Fruit fly (Drosophila melanogaster): ENCODE measurements around the gene Cip4.

Cip4 gene

DNA sequence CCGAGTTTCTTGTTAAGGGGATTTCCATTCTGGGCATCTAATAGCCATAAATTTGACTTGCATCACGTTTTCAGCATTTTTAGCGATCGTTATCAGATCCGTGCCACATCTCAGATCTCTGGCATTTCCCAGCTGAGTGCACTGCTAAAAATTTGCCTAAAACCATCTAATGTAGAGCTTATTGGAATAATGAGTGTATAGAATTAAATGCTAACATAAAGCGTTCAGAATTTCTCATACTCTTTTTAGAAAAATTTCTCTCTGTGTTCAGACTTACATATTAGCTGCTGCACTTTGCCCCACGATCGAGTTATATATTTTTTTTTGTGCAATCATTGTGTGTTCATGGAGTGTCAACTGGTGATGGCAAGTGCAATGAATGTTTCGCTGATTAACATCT is 43.8 kb upstream of the Cip4 start (continued):
- TF ChIP-seq ss (GFP tag; optimal IDR thresholded peaks at IDR 0.05) (no peak), CG6792 (GFP tag; optimal IDR thresholded peaks at IDR 0.05) (peak; percentile 17), CG31627 (GFP tag; optimal IDR thresholded peaks at IDR 0.05) (peak; percentile 24), CG16779 (tag; optimal IDR thresholded peaks at IDR 0.05) (no peak), Hr4 (GFP tag; optimal IDR thresholded peaks at IDR 0.05) (peak; percentile 76), CG6163 (GFP tag; IDR thresholded peaks at IDR 0.05) (peak; percentile 77), CG6808 (GFP tag; optimal IDR thresholded peaks at IDR 0.05) (no peak), spab (GFP tag; optimal IDR thresholded peaks at IDR 0.05) (no peak), acj6 (GFP tag; optimal IDR thresholded peaks at IDR 0.05) (peak; percentile 54), Eip93F (GFP tag; optimal IDR thresholded peaks at IDR 0.05) (no peak), dsx (GFP tag; optimal IDR thresholded peaks at IDR 0.05; ENCODE audit: poor library complexity, severe bottlenecking) (peak; percentile 0), CG32006 (GFP tag; optimal IDR thresholded peaks at IDR 0.05) (peak; percentile 76), CG10631 (GFP tag; optimal IDR thresholded peaks at IDR 0.05) (peak; percentile 60), CG8319 (GFP tag; optimal IDR thresholded peaks at IDR 0.05) (no peak), CG1621 (tag; optimal IDR thresholded peaks at IDR 0.05) (no peak), CG15336 (GFP tag; IDR thresholded peaks at IDR 0.05) (peak; percentile 78), svp (GFP tag) (peak; percentile 78), lz (GFP tag; optimal IDR thresholded peaks at IDR 0.05) (peak; percentile 44), fd59A (GFP tag; optimal IDR thresholded peaks at IDR 0.05) (peak; percentile 22), CG4318 (GFP tag; optimal IDR thresholded peaks at IDR 0.05) (peak; percentile 39), CG7368 (GFP tag; optimal IDR thresholded peaks at IDR 0.05) (no peak), Sox102F (GFP tag; optimal IDR thresholded peaks at IDR 0.05) (no peak)

- TF ChIP-seq Sox14 (GFP tag; optimal IDR thresholded peaks at IDR 0.05): peak; percentile 88
- peak; percentile 89 for TF ChIP-seq CG16779 (tag; optimal IDR thresholded peaks at IDR 0.05)
- peak; percentile 91 for TF ChIP-seq svp (GFP tag)
- peak; percentile 92 for TF ChIP-seq dsx (GFP tag; optimal IDR thresholded peaks at IDR 0.05; ENCODE audit: poor library complexity, severe bottlenecking)
- TF ChIP-seq CG15336 (GFP tag; IDR thresholded peaks at IDR 0.05): peak; percentile 88
- peak; percentile 52 for TF ChIP-seq Gug (GFP tag; IDR thresholded peaks at IDR 0.05)
- peak; percentile 91 for TF ChIP-seq CG8119 (GFP tag; IDR thresholded peaks at IDR 0.05)
- peak; percentile 67 for TF ChIP-seq Blimp-1 (GFP tag; optimal IDR thresholded peaks at IDR 0.05)
- peak; percentile 89 for TF ChIP-seq CG11762 (GFP tag; optimal IDR thresholded peaks at IDR 0.05; ENCODE audit: insufficient read depth)
- peak; percentile 91 for TF ChIP-seq CG8632 (GFP tag; optimal IDR thresholded peaks at IDR 0.05)
- TF ChIP-seq fd59A (GFP tag; optimal IDR thresholded peaks at IDR 0.05): peak; percentile 88
- peak; percentile 86 for TF ChIP-seq Lpt (GFP tag; optimal IDR thresholded peaks at IDR 0.05)
- peak; percentile 66 to 94 for TF ChIP-seq ss (GFP tag; optimal IDR thresholded peaks at IDR 0.05)
- peak; percentile 93 for TF ChIP-seq acj6 (GFP tag; optimal IDR thresholded peaks at IDR 0.05)
- peak; percentile 78 for TF ChIP-seq Sox102F (GFP tag; optimal IDR thresholded peaks at IDR 0.05)
- TF ChIP-seq fd85E (GFP tag; optimal IDR thresholded peaks at IDR 0.05): peak; percentile 63
- peak; percentile 84 for TF ChIP-seq Met (GFP tag; optimal IDR thresholded peaks at IDR 0.05)
- TF ChIP-seq fkh (GFP tag; optimal IDR thresholded peaks at IDR 0.05): peak; percentile 72
- TF ChIP-seq Sox15 (GFP tag; optimal IDR thresholded peaks at IDR 0.05): peak; percentile 90
- peak; percentile 93 for TF ChIP-seq esn (GFP tag; optimal IDR thresholded peaks at IDR 0.05)
- TF ChIP-seq Hr4 (GFP tag; optimal IDR thresholded peaks at IDR 0.05): peak; percentile 89
- TF ChIP-seq CG8319 (GFP tag; optimal IDR thresholded peaks at IDR 0.05): peak; percentile 72
- peak; percentile 93 for TF ChIP-seq Eip75B (GFP tag; optimal IDR thresholded peaks at IDR 0.05)
- peak; percentile 97 for TF ChIP-seq Eip78C (GFP tag)
- TF ChIP-seq lz (GFP tag; optimal IDR thresholded peaks at IDR 0.05): peak; percentile 89
- TF ChIP-seq CG10669 (GFP tag; optimal IDR thresholded peaks at IDR 0.05): peak; percentile 90
- peak; percentile 63 for TF ChIP-seq vri (GFP tag; optimal IDR thresholded peaks at IDR 0.05)
- peak; percentile 76 for TF ChIP-seq Hr39 (GFP tag; optimal IDR thresholded peaks at IDR 0.05)
- peak; percentile 91 for TF ChIP-seq CG6792 (GFP tag; optimal IDR thresholded peaks at IDR 0.05)
- peak; percentile 72 for TF ChIP-seq CG9139 (GFP tag; optimal IDR thresholded peaks at IDR 0.05)
- peak; percentile 89 for TF ChIP-seq Ets96B (tag; optimal IDR thresholded peaks at IDR 0.05)
- peak; percentile 61 for TF ChIP-seq CG11294 (GFP tag; IDR thresholded peaks at IDR 0.05)
- TF ChIP-seq CG34406 (GFP tag; optimal IDR thresholded peaks at IDR 0.05): peak; percentile 91
- peak; percentile 85 for TF ChIP-seq cyc (GFP tag; optimal IDR thresholded peaks at IDR 0.05)
- TF ChIP-seq Ets21C (GFP tag; optimal IDR thresholded peaks at IDR 0.05): peak; percentile 73
- TF ChIP-seq net (GFP tag; optimal IDR thresholded peaks at IDR 0.05): peak; percentile 91
- TF ChIP-seq CG7368 (GFP tag; optimal IDR thresholded peaks at IDR 0.05): peak; percentile 64
- TF ChIP-seq CG6808 (GFP tag; optimal IDR thresholded peaks at IDR 0.05): peak; percentile 90
- peak; percentile 87 for TF ChIP-seq CG10631 (GFP tag; optimal IDR thresholded peaks at IDR 0.05)
- TF ChIP-seq CG3032 (tag; optimal IDR thresholded peaks at IDR 0.05): peak; percentile 89
These were observed 42.9 kb upstream of the Cip4 start, which contains the start of gene TP53INP for dm6 chr3L:4406653-4407257. TP53INP (plus strand) TSS chr3L:4406943.

Data from whole organism, prepupa.